Fruit fly (Drosophila melanogaster) whole organism, embryonic: ENCODE measurements around the gene CG10651.

Experiments
- CG10366 ChIP-seq: fragments of 200-800 bp; sonication (Bioruptor generic); IDR thresholded peaks from 2 replicates; pipeline ENCODE4 v1.3.6; 2022; ENCODE audit warnings: missing biosample characterization, missing genetic modification characterization
- CG11247 ChIP-seq: fragments of 200-800 bp; sonication (Bioruptor generic); IDR thresholded peaks from 2 replicates; pipeline ENCODE4 v1.3.6; 2022; ENCODE audit warnings: missing biosample characterization, missing genetic modification characterization
- CG11695 ChIP-seq: fragments of 200-800 bp; sonication (Bioruptor generic); IDR thresholded peaks from 3 replicates; pipeline ENCODE4 v1.3.6; 2022; ENCODE audit warnings: missing biosample characterization, missing genetic modification characterization
- CG12219 ChIP-seq: fragments of 200-800 bp; sonication (Bioruptor generic); optimal IDR thresholded peaks from 3 replicates; lab custom pipeline; 2018; ENCODE audit warnings: missing biosample characterization, mild to moderate bottlenecking, missing genetic modification characterization
- CG1233 ChIP-seq: fragments of 200-800 bp; sonication (Bioruptor generic); optimal IDR thresholded peaks from 4 replicates; lab custom pipeline; 2018; ENCODE audit warnings: missing biosample characterization, mild to moderate bottlenecking, missing genetic modification characterization
- CG15269 ChIP-seq: fragments of 200-800 bp; sonication (Bioruptor generic); optimal IDR thresholded peaks from 2 replicates; lab custom pipeline; 2018; ENCODE audit warnings: missing biosample characterization, mild to moderate bottlenecking, missing genetic modification characterization, moderate library complexity
- CG1529 ChIP-seq: fragments of 200-800 bp; sonication (Bioruptor generic); optimal IDR thresholded peaks from 3 replicates; lab custom pipeline; 2018; ENCODE audit warnings: missing biosample characterization, missing genetic modification characterization
- CG15696 ChIP-seq: fragments of 200-800 bp; sonication (Bioruptor generic); optimal IDR thresholded peaks from 2 replicates; lab custom pipeline; 2019; ENCODE audit warnings: missing biosample characterization, mild to moderate bottlenecking, missing genetic modification characterization, moderate library complexity
- CG18619 ChIP-seq: fragments of 200-800 bp; sonication (Bioruptor generic); optimal IDR thresholded peaks from 3 replicates; lab custom pipeline; 2017; ENCODE audit warnings: missing biosample characterization, mild to moderate bottlenecking, missing genetic modification characterization
- CG31365 ChIP-seq: fragments of 200-800 bp; sonication (Bioruptor generic); optimal IDR thresholded peaks from 2 replicates; lab custom pipeline; 2018; ENCODE audit warnings: missing biosample characterization, mild to moderate bottlenecking, missing genetic modification characterization
- CG34422 ChIP-seq: fragments of 200-800 bp; sonication (Bioruptor generic); IDR thresholded peaks from 3 replicates; pipeline ENCODE4 v1.3.6; 2022; ENCODE audit warnings: missing biosample characterization, missing genetic modification characterization
- CG3847 ChIP-seq: fragments of 200-800 bp; sonication (Bioruptor generic); IDR thresholded peaks from 2 replicates; pipeline ENCODE4 v1.3.6; 2022; ENCODE audit warnings: missing biosample characterization, missing genetic modification characterization
- CG4328 ChIP-seq: fragments of 200-800 bp; sonication (Bioruptor generic); optimal IDR thresholded peaks from 3 replicates; lab custom pipeline; 2017; ENCODE audit warnings: missing biosample characterization, missing genetic modification reagents, missing genetic modification characterization
- CG6683 ChIP-seq: fragments of 200-800 bp; sonication (Bioruptor generic); optimal IDR thresholded peaks from 2 replicates; lab custom pipeline; 2017; ENCODE audit warnings: missing biosample characterization, mild to moderate bottlenecking, missing genetic modification characterization, missing genetic modification reagents
- CG7357 ChIP-seq: fragments of 200-800 bp; sonication (Bioruptor generic); IDR thresholded peaks from 3 replicates; pipeline ENCODE4 v1.3.6; 2022; ENCODE audit warnings: missing biosample characterization, missing genetic modification characterization
- CG7987 ChIP-seq: fragments of 200-800 bp; sonication (Bioruptor generic); optimal IDR thresholded peaks from 2 replicates; lab custom pipeline; 2018; ENCODE audit warnings: missing biosample characterization, mild to moderate bottlenecking, missing genetic modification characterization, moderate library complexity
- CTCF ChIP-seq: fragments of 200-800 bp; sonication (Bioruptor generic); optimal IDR thresholded peaks from 2 replicates; lab custom pipeline; 2017; ENCODE audit warnings: missing biosample characterization, mild to moderate bottlenecking, missing genetic modification characterization, moderate library complexity
- Chrac-16 ChIP-seq: fragments of 200-800 bp; sonication (Bioruptor generic); optimal IDR thresholded peaks from 3 replicates; lab custom pipeline; 2016; ENCODE audit warnings: missing biosample characterization, missing genetic modification characterization
- Doc3 ChIP-seq: fragments of 200-800 bp; sonication (Bioruptor generic); IDR thresholded peaks from 3 replicates; pipeline ENCODE4 v1.3.6; 2022; ENCODE audit warnings: missing biosample characterization, missing genetic modification characterization; ENCODE audit not compliant: partially characterized antibody
- Ets97D ChIP-seq: fragments of 200-800 bp; sonication (Bioruptor generic); optimal IDR thresholded peaks from 3 replicates; lab custom pipeline; 2016; ENCODE audit warnings: missing biosample characterization, missing genetic modification characterization
- Hsf ChIP-seq: fragments of 200-800 bp; sonication (Bioruptor generic); optimal IDR thresholded peaks from 3 replicates; lab custom pipeline; 2016; ENCODE audit warnings: missing biosample characterization, missing genetic modification characterization
- NK7.1 ChIP-seq: fragments of 200-800 bp; sonication (Bioruptor generic); optimal IDR thresholded peaks from 3 replicates; lab custom pipeline; 2016; ENCODE audit warnings: missing biosample characterization, missing genetic modification characterization
- Nf-YA ChIP-seq: fragments of 200-800 bp; sonication (Bioruptor generic); IDR thresholded peaks from 2 replicates; pipeline ENCODE4 v1.3.6; 2022; ENCODE audit warnings: missing biosample characterization, missing genetic modification characterization
- Opbp ChIP-seq: fragments of 200-800 bp; sonication (Bioruptor generic); IDR thresholded peaks from 3 replicates; pipeline ENCODE4 v1.3.6; 2022; ENCODE audit warnings: missing biosample characterization, missing genetic modification characterization; ENCODE audit not compliant: partially characterized antibody
- Optix ChIP-seq: fragments of 200-800 bp; sonication (Bioruptor generic); IDR thresholded peaks from 3 replicates; pipeline ENCODE4 v1.3.6; 2022; ENCODE audit warnings: missing biosample characterization, missing genetic modification characterization
- Sox102F ChIP-seq: fragments of 200-800 bp; sonication (Bioruptor generic); optimal IDR thresholded peaks from 2 replicates; lab custom pipeline; 2018; ENCODE audit warnings: missing biosample characterization, mild to moderate bottlenecking, missing genetic modification characterization, moderate library complexity
- cg ChIP-seq: fragments of 200-800 bp; sonication (Bioruptor generic); optimal IDR thresholded peaks from 3 replicates; lab custom pipeline; 2019; ENCODE audit warnings: missing biosample characterization, mild to moderate bottlenecking, missing genetic modification characterization, moderate library complexity
- crc ChIP-seq: fragments of 200-800 bp; sonication (Bioruptor generic); optimal IDR thresholded peaks from 2 replicates; lab custom pipeline; 2016; ENCODE audit warnings: missing biosample characterization, missing genetic modification characterization
- da ChIP-seq: fragments of 200-800 bp; sonication (Bioruptor generic); optimal IDR thresholded peaks from 2 replicates; lab custom pipeline; 2016; ENCODE audit warnings: missing biosample characterization, missing genetic modification characterization
- dmrt99B ChIP-seq: fragments of 200-800 bp; sonication (Bioruptor generic); optimal IDR thresholded peaks from 2 replicates; lab custom pipeline; 2018; ENCODE audit warnings: missing biosample characterization, mild to moderate bottlenecking, missing genetic modification characterization, moderate library complexity
- emc ChIP-seq: fragments of 200-800 bp; sonication (Bioruptor generic); optimal IDR thresholded peaks from 2 replicates; lab custom pipeline; 2016; ENCODE audit warnings: missing biosample characterization, missing genetic modification characterization
- jumu ChIP-seq: fragments of 200-800 bp; sonication (Bioruptor generic); optimal IDR thresholded peaks from 3 replicates; lab custom pipeline; 2016; ENCODE audit warnings: missing biosample characterization, missing genetic modification characterization
- lmd ChIP-seq: fragments of 200-800 bp; sonication (Bioruptor generic); IDR thresholded peaks from 2 replicates; pipeline ENCODE4 v1.3.6; 2022; ENCODE audit warnings: missing biosample characterization, missing genetic modification characterization
- luna ChIP-seq: fragments of 200-800 bp; sonication (Bioruptor generic); optimal IDR thresholded peaks from 2 replicates; lab custom pipeline; 2016; ENCODE audit warnings: missing biosample characterization, missing genetic modification characterization
- mirr ChIP-seq: fragments of 200-800 bp; sonication (Bioruptor generic); optimal IDR thresholded peaks from 3 replicates; lab custom pipeline; 2018; ENCODE audit warnings: missing biosample characterization, mild to moderate bottlenecking, missing genetic modification characterization
- nau ChIP-seq: fragments of 200-800 bp; sonication (Bioruptor generic); optimal IDR thresholded peaks from 3 replicates; lab custom pipeline; 2017; ENCODE audit warnings: missing biosample characterization, mild to moderate bottlenecking, missing genetic modification characterization, missing genetic modification reagents
- nmo ChIP-seq: fragments of 200-800 bp; sonication (Bioruptor generic); optimal IDR thresholded peaks from 2 replicates; lab custom pipeline; 2018; ENCODE audit warnings: missing biosample characterization, mild to moderate bottlenecking, missing genetic modification characterization, moderate library complexity
- pfk ChIP-seq: fragments of 200-800 bp; sonication (Bioruptor generic); optimal IDR thresholded peaks from 2 replicates; lab custom pipeline; 2018; ENCODE audit warnings: missing biosample characterization, mild to moderate bottlenecking, missing genetic modification characterization, moderate library complexity
- run ChIP-seq: fragments of 200-800 bp; sonication (Bioruptor generic); optimal IDR thresholded peaks from 3 replicates; lab custom pipeline; 2018; ENCODE audit warnings: missing biosample characterization, mild to moderate bottlenecking, missing genetic modification characterization
- slou ChIP-seq: fragments of 200-800 bp; sonication (Bioruptor generic); optimal IDR thresholded peaks from 3 replicates; lab custom pipeline; 2016; ENCODE audit warnings: missing biosample characterization, missing genetic modification characterization
- slp2 ChIP-seq: fragments of 200-800 bp; sonication (Bioruptor generic); optimal IDR thresholded peaks from 2 replicates; lab custom pipeline; 2016; ENCODE audit warnings: missing biosample characterization, missing genetic modification characterization
- ssp ChIP-seq: fragments of 200-800 bp; sonication (Bioruptor generic); IDR thresholded peaks from 2 replicates; pipeline ENCODE4 v1.3.6; 2022; ENCODE audit warnings: missing biosample characterization, missing genetic modification characterization
- sug ChIP-seq: fragments of 200-800 bp; optimal IDR thresholded peaks from 2 replicates; lab custom pipeline; 2019; ENCODE audit warnings: missing biosample characterization, mild to moderate bottlenecking, missing genetic modification characterization, moderate library complexity
- tup ChIP-seq: fragments of 200-800 bp; sonication (Bioruptor generic); optimal IDR thresholded peaks from 2 replicates; lab custom pipeline; 2016; ENCODE audit warnings: missing biosample characterization, mild to moderate bottlenecking, missing genetic modification characterization, moderate library complexity
- unc-4 ChIP-seq: fragments of 200-800 bp; sonication (Bioruptor generic); IDR thresholded peaks from 2 replicates; pipeline ENCODE4 v1.3.6; 2022; ENCODE audit warnings: missing biosample characterization, missing genetic modification characterization; ENCODE audit not compliant: partially characterized antibody
- usp ChIP-seq: fragments of >200 bp; optimal IDR thresholded peaks from 2 replicates; lab custom pipeline; 2017; ENCODE audit warnings: missing biosample characterization, missing genetic modification characterization
- vfl ChIP-seq: fragments of 200-800 bp; sonication (Bioruptor generic); optimal IDR thresholded peaks from 2 replicates; lab custom pipeline; 2016; ENCODE audit warnings: missing biosample characterization, missing genetic modification characterization
- wek ChIP-seq: fragments of 200-800 bp; sonication (Bioruptor generic); optimal IDR thresholded peaks from 3 replicates; lab custom pipeline; 2018; ENCODE audit warnings: missing biosample characterization, mild to moderate bottlenecking, missing genetic modification characterization, moderate library complexity
- zfh2 ChIP-seq: fragments of 200-800 bp; sonication (Bioruptor generic); optimal IDR thresholded peaks from 2 replicates; lab custom pipeline; 2016; ENCODE audit warnings: missing biosample characterization, missing genetic modification characterization

Gene CG10651

dm6 chr2L:20086295-20087096 is 48.2 kb downstream of the CG10651 start (continued):
- peak; percentile 77 for TF ChIP-seq CG6683 (GFP tag; lab: Kevin White, UChicago)
- TF ChIP-seq usp (GFP tag; lab: Kevin White, UChicago): no peak
- TF ChIP-seq jumu (GFP tag; lab: Kevin White, UChicago): peak; percentile 76
- peak; percentile 57 for TF ChIP-seq slp2 (GFP tag; lab: Kevin White, UChicago)
- peak; percentile 58 for TF ChIP-seq crc (GFP tag; lab: Kevin White, UChicago)
- peak; percentile 78 for TF ChIP-seq nmo (GFP tag; lab: Kevin White, UChicago)
- TF ChIP-seq cg (GFP tag; lab: Kevin White, UChicago): peak; percentile 64
- TF ChIP-seq CG10366 (GFP tag; lab: Robert Waterston, UW): peak; percentile 90
- no peak for TF ChIP-seq zfh2 (GFP tag; lab: Kevin White, UChicago)
- TF ChIP-seq emc (GFP tag; lab: Kevin White, UChicago): peak; percentile 32
- peak; percentile 82 for TF ChIP-seq run (tag; lab: Kevin White, UChicago)
- peak; percentile 83 for TF ChIP-seq Hsf (GFP tag; lab: Kevin White, UChicago)
- peak; percentile 84 for TF ChIP-seq CG1233
- TF ChIP-seq CG34422 (GFP tag; lab: Robert Waterston, UW): peak; percentile 73
- peak; percentile 78 for TF ChIP-seq CG12219 (GFP tag; lab: Kevin White, UChicago)
- TF ChIP-seq NK7.1 (GFP tag; lab: Kevin White, UChicago): peak; percentile 32
- peak; percentile 88 for TF ChIP-seq dmrt99B (tag; lab: Kevin White, UChicago)
- peak; percentile 61 for TF ChIP-seq tup
- TF ChIP-seq Ets97D (GFP tag; lab: Kevin White, UChicago): peak; percentile 23
- peak; percentile 55; the same call in 2 of the 3 replicates for TF ChIP-seq CG7357
- TF ChIP-seq da: peak; percentile 22
- peak; percentile 83 for TF ChIP-seq CG15269
- peak; percentile 93 for TF ChIP-seq CG11695 (GFP tag; lab: Robert Waterston, UW)
- peak; percentile 72 for TF ChIP-seq Chrac-16 (GFP tag; lab: Kevin White, UChicago)
- TF ChIP-seq pfk (GFP tag; lab: Kevin White, UChicago): peak; percentile 2
- peak; percentile 63; the same call in 1 of the 2 replicates for TF ChIP-seq CG11247
- TF ChIP-seq sug (tag; lab: Kevin White, UChicago): peak; percentile 91
- TF ChIP-seq luna (GFP tag; lab: Kevin White, UChicago): no peak
- TF ChIP-seq CG3847 (GFP tag; lab: Robert Waterston, UW): peak; percentile 51
- peak; percentile 35 for TF ChIP-seq CG31365 (tag; lab: Kevin White, UChicago)
- TF ChIP-seq unc-4 (GFP tag; lab: Robert Waterston, UW): no peak
- peak; percentile 41 for TF ChIP-seq CG4328 (GFP tag; lab: Kevin White, UChicago)
- TF ChIP-seq Doc3 (GFP tag; lab: Robert Waterston, UW): no peak
- TF ChIP-seq Opbp (GFP tag; lab: Robert Waterston, UW): no peak
- peak; percentile 79 for TF ChIP-seq lmd (GFP tag; lab: Robert Waterston, UW)
- peak; percentile 84 for TF ChIP-seq CG18619 (GFP tag; lab: Kevin White, UChicago)
- TF ChIP-seq CG15696 (tag; lab: Kevin White, UChicago): peak; percentile 50
- TF ChIP-seq nau (GFP tag; lab: Kevin White, UChicago): peak; percentile 90
- TF ChIP-seq CTCF (GFP tag; lab: Kevin White, UChicago): peak; percentile 40
- peak; percentile 73 for TF ChIP-seq mirr (GFP tag; lab: Kevin White, UChicago)
- TF ChIP-seq slou: no peak
- peak; percentile 73 for TF ChIP-seq Nf-YA (GFP tag; lab: Robert Waterston, UW)
- TF ChIP-seq vfl: peak; percentile 11
- TF ChIP-seq Optix: peak; percentile 77
- peak; percentile 71 for TF ChIP-seq CG7987 (GFP tag; lab: Kevin White, UChicago)
- peak; percentile 68 for TF ChIP-seq ssp (GFP tag; lab: Robert Waterston, UW)
- TF ChIP-seq CG1529 (GFP tag; lab: Kevin White, UChicago): peak; percentile 75
- TF ChIP-seq wek (GFP tag; lab: Kevin White, UChicago): peak; percentile 60
- TF ChIP-seq Sox102F (GFP tag; lab: Kevin White, UChicago): peak; percentile 88
